Worm (Caenorhabditis elegans) whole organism, young adult: ENCODE results near the gene ints-5.
A peak's percentile ranks its signal among the peaks of the same experiment; 100 is the strongest.

ENCODE experiments used
- B0261.1 ChIP-seq: sonication (generic microtip); optimal IDR thresholded peaks from 2 replicates; lab custom pipeline; 2016; ENCODE audit warnings: mild to moderate bottlenecking, missing genetic modification characterization, moderate library complexity, missing compliant biosample characterization
- B0336.3 ChIP-seq: fragments of 200-800 bp; sonication (Bioruptor generic); IDR thresholded peaks from 2 replicates; pipeline ENCODE4 v1.3.6; 2022; ENCODE audit warnings: missing genetic modification characterization, missing compliant biosample characterization
- C06A6.2 ChIP-seq: fragments of 200-800 bp; sonication (Bioruptor generic); conservative IDR thresholded peaks from 2 replicates; pipeline ENCODE4 v1.3.6; 2022; ENCODE audit warnings: missing genetic modification characterization, missing compliant biosample characterization
- F33H1.4 ChIP-seq: fragments of 200-800 bp; sonication (Bioruptor generic); IDR thresholded peaks from 2 replicates; pipeline ENCODE4 v1.3.6; 2022; ENCODE audit warnings: missing genetic modification reagents, missing genetic modification characterization, missing compliant biosample characterization
- F55B11.4 ChIP-seq: sonication (generic microtip); optimal IDR thresholded peaks from 2 replicates; lab custom pipeline; 2016; ENCODE audit warnings: missing compliant biosample characterization, missing genetic modification characterization, borderline replicate concordance; ENCODE audit not compliant: insufficient read depth
- F57C9.4 ChIP-seq: sonication (generic microtip); optimal IDR thresholded peaks from 2 replicates; lab custom pipeline; 2017; ENCODE audit warnings: mild to moderate bottlenecking, missing genetic modification characterization, missing compliant biosample characterization
- K11D2.4 ChIP-seq: fragments of 200-800 bp; sonication (Bioruptor generic); IDR thresholded peaks from 2 replicates; pipeline ENCODE4 v1.3.6; 2022; ENCODE audit warnings: missing genetic modification reagents, missing genetic modification characterization, missing compliant biosample characterization
- K12H6.12 ChIP-seq: fragments of 200-800 bp; sonication (Bioruptor generic); optimal IDR thresholded peaks from 2 replicates; lab custom pipeline; 2018; ENCODE audit warnings: mild to moderate bottlenecking, missing genetic modification characterization, missing compliant biosample characterization
- T07F8.4 ChIP-seq: sonication (generic microtip); optimal IDR thresholded peaks from 2 replicates; lab custom pipeline; 2016; ENCODE audit warnings: mild to moderate bottlenecking, missing genetic modification characterization, moderate library complexity, missing compliant biosample characterization
- Y53G8AR.9 ChIP-seq: fragments of 200-800 bp; sonication (Bioruptor generic); conservative IDR thresholded peaks from 2 replicates; pipeline ENCODE4 v1.3.6; 2022; ENCODE audit warnings: missing genetic modification reagents, missing genetic modification characterization, missing compliant biosample characterization
- Y79H2A.3 ChIP-seq: fragments of 200-800 bp; sonication (Bioruptor generic); conservative IDR thresholded peaks from 2 replicates; pipeline ENCODE4 v1.3.6; 2022; ENCODE audit warnings: missing genetic modification reagents, missing genetic modification characterization, missing compliant biosample characterization
- akir-1 ChIP-seq: fragments of 200-800 bp; sonication (Bioruptor generic); optimal IDR thresholded peaks from 2 replicates; lab custom pipeline; 2018; ENCODE audit warnings: mild to moderate bottlenecking, missing genetic modification characterization, moderate library complexity, missing compliant biosample characterization
- aptf-3 ChIP-seq: fragments of 200-800 bp; sonication (Bioruptor generic); IDR thresholded peaks from 2 replicates; pipeline ENCODE4 v1.3.6; 2022; ENCODE audit warnings: missing genetic modification characterization, missing compliant biosample characterization
- atf-7 ChIP-seq: sonication (generic microtip); optimal IDR thresholded peaks from 2 replicates; lab custom pipeline; 2017; ENCODE audit warnings: mild to moderate bottlenecking, missing genetic modification characterization, missing compliant biosample characterization
- bed-1 ChIP-seq: fragments of 200-800 bp; sonication (Bioruptor generic); IDR thresholded peaks from 2 replicates; pipeline ENCODE4 v1.3.6; 2022; ENCODE audit warnings: missing genetic modification reagents, missing genetic modification characterization, missing compliant biosample characterization
- bed-2 ChIP-seq: fragments of 200-800 bp; sonication (Bioruptor generic); IDR thresholded peaks from 2 replicates; pipeline ENCODE4 v1.3.6; 2022; ENCODE audit warnings: missing genetic modification reagents, missing genetic modification characterization, missing compliant biosample characterization
- cebp-1 ChIP-seq, 2 experiments: fragments of 200-800 bp in 1 of 2; sonication (Bioruptor generic) in 1 of 2; sonication (generic microtip) in 1 of 2; IDR thresholded peaks in 1 of 2; optimal IDR thresholded peaks in 1 of 2; 2 replicates each; pipeline versions ENCODE4 v1.3.6 to Lab custom; 2017 to 2022; ENCODE audit warnings: missing compliant biosample characterization in 2 of 2, missing genetic modification characterization in 2 of 2, mild to moderate bottlenecking in 1 of 2, missing genetic modification reagents in 1 of 2, moderate library complexity in 1 of 2
- ceh-40 ChIP-seq: fragments of 200-800 bp; sonication (Bioruptor generic); IDR thresholded peaks from 2 replicates; pipeline ENCODE4 v1.3.6; 2022; ENCODE audit warnings: missing genetic modification characterization, missing compliant biosample characterization
- chd-7 ChIP-seq: sonication (generic microtip); optimal IDR thresholded peaks from 2 replicates; lab custom pipeline; 2016; ENCODE audit warnings: mild to moderate bottlenecking, missing genetic modification characterization, moderate library complexity, missing compliant biosample characterization
- die-1 ChIP-seq: sonication (generic microtip); optimal IDR thresholded peaks from 2 replicates; lab custom pipeline; 2016; ENCODE audit warnings: missing genotype, mild to moderate bottlenecking, missing genetic modification characterization, missing compliant biosample characterization
- efl-1 ChIP-seq: fragments of 150-350 bp; optimal IDR thresholded peaks from 2 replicates; lab custom pipeline; 2014; ENCODE audit warnings: missing biosample characterization, missing genetic modification reagents, missing genetic modification characterization
- ekl-4 ChIP-seq: fragments of 200-800 bp; sonication (Bioruptor generic); IDR thresholded peaks from 2 replicates; pipeline ENCODE4 v1.3.6; 2022; ENCODE audit warnings: missing genetic modification reagents, missing genetic modification characterization, missing compliant biosample characterization
- fkh-3 ChIP-seq: sonication (generic microtip); optimal IDR thresholded peaks from 2 replicates; lab custom pipeline; 2016; ENCODE audit warnings: mild to moderate bottlenecking, missing genetic modification characterization, missing compliant biosample characterization
- hmg-20 ChIP-seq: fragments of 200-800 bp; sonication (Bioruptor generic); IDR thresholded peaks from 2 replicates; pipeline ENCODE4 v1.3.6; 2022; ENCODE audit warnings: missing genetic modification reagents, missing genetic modification characterization, missing compliant biosample characterization
- lag-1 ChIP-seq: fragments of 200-800 bp; sonication (Bioruptor generic); IDR thresholded peaks from 2 replicates; pipeline ENCODE4 v1.3.6; 2022; ENCODE audit warnings: missing genetic modification reagents, missing genetic modification characterization, missing compliant biosample characterization
- let-526 ChIP-seq: fragments of 200-800 bp; sonication (Bioruptor generic); IDR thresholded peaks from 2 replicates; pipeline ENCODE4 v1.3.6; 2022; ENCODE audit warnings: missing genetic modification reagents, missing genetic modification characterization, missing compliant biosample characterization
- lin-35 ChIP-seq, 3 experiments: fragments of 150-350 bp in 2 of 3; sonication (generic microtip) in 1 of 3; optimal IDR thresholded peaks; 2 replicates each; lab custom pipeline; 2014 to 2018; ENCODE audit warnings: missing biosample characterization in 3 of 3, missing genetic modification characterization in 3 of 3, missing genetic modification reagents in 3 of 3
- lir-1 ChIP-seq: fragments of 200-800 bp; sonication (Bioruptor generic); conservative IDR thresholded peaks from 2 replicates; pipeline ENCODE4 v1.3.6; 2022; ENCODE audit warnings: missing genetic modification reagents, missing genetic modification characterization, missing compliant biosample characterization
- lsl-1 ChIP-seq: fragments of 200-800 bp; sonication (Bioruptor generic); optimal IDR thresholded peaks from 2 replicates; lab custom pipeline; 2018; ENCODE audit warnings: mild to moderate bottlenecking, missing genetic modification characterization, moderate library complexity, missing compliant biosample characterization
- lsy-27 ChIP-seq: sonication (generic microtip); optimal IDR thresholded peaks from 2 replicates; lab custom pipeline; 2017; ENCODE audit warnings: missing genetic modification characterization, mild to moderate bottlenecking, missing compliant biosample characterization, antibody characterized with exemption, missing genotype, borderline replicate concordance; ENCODE audit not compliant: insufficient read depth
- madf-10 ChIP-seq: sonication (generic microtip); optimal IDR thresholded peaks from 2 replicates; lab custom pipeline; 2016; ENCODE audit warnings: mild to moderate bottlenecking, missing genetic modification characterization, missing compliant biosample characterization
- madf-3 ChIP-seq: fragments of 200-800 bp; sonication (Bioruptor generic); IDR thresholded peaks from 2 replicates; pipeline ENCODE4 v1.3.6; 2022; ENCODE audit warnings: missing genetic modification reagents, missing genetic modification characterization, missing compliant biosample characterization
- madf-6 ChIP-seq: fragments of 200-800 bp; sonication (Bioruptor generic); IDR thresholded peaks from 2 replicates; pipeline ENCODE4 v1.3.6; 2022; ENCODE audit warnings: missing genetic modification reagents, missing genetic modification characterization, missing compliant biosample characterization
- mcd-1 ChIP-seq: fragments of 200-800 bp; sonication (Bioruptor generic); IDR thresholded peaks from 2 replicates; pipeline ENCODE4 v1.3.6; 2022; ENCODE audit warnings: missing genetic modification reagents, missing genetic modification characterization, missing compliant biosample characterization
- mel-28 ChIP-seq: sonication (generic microtip); optimal IDR thresholded peaks from 2 replicates; lab custom pipeline; 2016; ENCODE audit warnings: borderline replicate concordance, mild to moderate bottlenecking, missing genetic modification characterization, missing compliant biosample characterization
- mxl-1 ChIP-seq: sonication (generic microtip); optimal IDR thresholded peaks from 2 replicates; lab custom pipeline; 2016; ENCODE audit warnings: missing genetic modification characterization, missing compliant biosample characterization
- nfya-1 ChIP-seq: sonication (generic microtip); optimal IDR thresholded peaks from 2 replicates; lab custom pipeline; 2017; ENCODE audit warnings: antibody characterized with exemption, missing compliant biosample characterization, missing genetic modification characterization, borderline replicate concordance; ENCODE audit not compliant: insufficient read depth
- nhr-120 ChIP-seq: fragments of 200-800 bp; sonication (Bioruptor generic); IDR thresholded peaks from 2 replicates; pipeline ENCODE4 v1.3.6; 2022; ENCODE audit warnings: missing genetic modification characterization, missing compliant biosample characterization
- nhr-179 ChIP-seq: sonication (generic microtip); optimal IDR thresholded peaks from 2 replicates; lab custom pipeline; 2016; ENCODE audit warnings: mild to moderate bottlenecking, missing genetic modification characterization, missing compliant biosample characterization
- nhr-27 ChIP-seq: fragments of 200-800 bp; sonication (Bioruptor generic); optimal IDR thresholded peaks from 2 replicates; lab custom pipeline; 2018; ENCODE audit warnings: mild to moderate bottlenecking, missing genetic modification characterization, moderate library complexity, missing compliant biosample characterization
- rcor-1 ChIP-seq: fragments of 200-800 bp; sonication (Bioruptor generic); IDR thresholded peaks from 2 replicates; pipeline ENCODE4 v1.3.6; 2022; ENCODE audit warnings: missing genetic modification reagents, missing genetic modification characterization, missing compliant biosample characterization
- sea-2 ChIP-seq: fragments of 200-800 bp; sonication (Bioruptor generic); IDR thresholded peaks from 2 replicates; pipeline ENCODE4 v1.3.6; 2022; ENCODE audit warnings: missing genetic modification characterization, missing compliant biosample characterization
- snpc-1.3 ChIP-seq: sonication (generic microtip); optimal IDR thresholded peaks from 2 replicates; lab custom pipeline; 2017; ENCODE audit warnings: missing genetic modification characterization, mild to moderate bottlenecking, missing compliant biosample characterization, antibody characterized with exemption, moderate library complexity, missing genotype, missing genetic modification reagents; ENCODE audit not compliant: insufficient read depth
- tbp1 ChIP-seq: fragments of 200-800 bp; sonication (Bioruptor generic); optimal IDR thresholded peaks from 2 replicates; lab custom pipeline; 2018; ENCODE audit warnings: mild to moderate bottlenecking, missing genetic modification characterization, missing compliant biosample characterization
- tlf-1 ChIP-seq: fragments of 200-800 bp; sonication (Bioruptor generic); optimal IDR thresholded peaks from 2 replicates; lab custom pipeline; 2018; ENCODE audit warnings: mild to moderate bottlenecking, missing genetic modification characterization, missing compliant biosample characterization
- unc-130 ChIP-seq: sonication (generic microtip); optimal IDR thresholded peaks from 2 replicates; lab custom pipeline; 2016; ENCODE audit warnings: missing genetic modification reagents, missing genetic modification characterization, missing compliant biosample characterization
- zfh-2 ChIP-seq: fragments of 200-800 bp; sonication (Bioruptor generic); conservative IDR thresholded peaks from 2 replicates; pipeline ENCODE4 v1.3.6; 2022; ENCODE audit warnings: missing genetic modification reagents, missing genetic modification characterization, missing compliant biosample characterization
- ztf-26 ChIP-seq: sonication (generic microtip); optimal IDR thresholded peaks from 2 replicates; lab custom pipeline; 2017; ENCODE audit warnings: missing genetic modification characterization, missing compliant biosample characterization

ints-5 gene

DNA sequence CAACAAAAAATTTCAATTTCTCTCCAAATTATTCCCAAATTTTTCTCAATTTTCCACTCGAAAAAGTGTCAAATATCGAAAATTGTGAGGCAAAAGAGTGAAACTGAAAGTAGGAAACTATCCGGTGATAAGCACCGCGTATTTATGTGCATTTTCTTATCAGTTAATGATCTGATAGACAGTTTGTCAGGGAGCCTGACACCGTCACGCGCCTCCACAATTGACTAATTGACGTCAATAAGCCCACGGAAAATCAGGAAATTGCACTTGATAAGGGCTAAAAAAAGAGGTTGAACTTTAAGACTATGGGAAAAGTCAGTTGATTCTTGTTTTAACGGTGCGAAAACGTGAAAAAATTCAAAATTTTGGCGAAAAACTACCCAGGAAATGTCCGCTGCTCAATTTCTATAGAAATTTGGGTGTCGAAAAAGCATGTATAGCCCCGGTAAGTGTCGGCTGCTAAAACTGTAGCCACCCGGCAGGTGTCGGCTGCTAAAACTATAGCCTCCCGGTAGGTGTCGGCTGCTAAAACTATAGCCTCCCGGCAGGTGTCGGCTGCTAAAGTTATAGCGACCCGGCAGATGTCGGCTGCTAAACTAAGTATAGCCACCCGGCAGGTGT, 43.8 kb downstream of the ints-5 start (continued):
- TF ChIP-seq efl-1 (no peak), chd-7 (tag; lab: Kevin White, UChicago) (no peak), lag-1 (GFP tag; lab: Robert Waterston, UW) (no peak), lir-1 (no peak), F33H1.4 (GFP tag; lab: Robert Waterston, UW) (no peak), tlf-1 (GFP tag; lab: Kevin White, UChicago) (no peak), ekl-4 (GFP tag; lab: Robert Waterston, UW) (no peak), atf-7 (tag; lab: Kevin White, UChicago) (peak; percentile 55), ztf-26 (no peak), mel-28 (no peak), madf-6 (GFP tag; lab: Robert Waterston, UW) (no peak), B0336.3 (peak; percentile 31; the same call in 1 of the 2 replicates), hmg-20 (GFP tag; lab: Robert Waterston, UW) (no peak), nfya-1 (tag; lab: Kevin White, UChicago) (no peak), aptf-3 (GFP tag; lab: Robert Waterston, UW) (no peak), let-526 (GFP tag; lab: Robert Waterston, UW) (0 out of 2 replicates have a peak, but pooled peaks have one; percentile 35), K12H6.12 (tag; lab: Kevin White, UChicago) (no peak), mxl-1 (tag; lab: Kevin White, UChicago) (no peak), snpc-1.3 (tag; lab: Kevin White, UChicago) (no peak), lsl-1 (GFP tag; lab: Kevin White, UChicago) (no peak), nhr-27 (tag; lab: Kevin White, UChicago) (no peak), lin-35 (GFP tag; optimal IDR thresholded peaks at IDR 0.05; lab: Kevin White, UChicago) (no peak), cebp-1 (GFP tag; IDR thresholded peaks at IDR 0.05; lab: Robert Waterston, UW) (no peak), cebp-1 (tag; optimal IDR thresholded peaks at IDR 0.05; lab: Kevin White, UChicago) (peak; percentile 45), sea-2 (no peak), lsy-27 (tag; lab: Kevin White, UChicago) (no peak), nhr-120 (GFP tag; lab: Robert Waterston, UW) (no peak), tbp1 (GFP tag; lab: Kevin White, UChicago) (peak; percentile 39), zfh-2 (GFP tag; lab: Robert Waterston, UW) (no peak), T07F8.4 (tag; lab: Kevin White, UChicago) (no peak), madf-10 (tag; lab: Kevin White, UChicago) (no peak), B0261.1 (tag; lab: Kevin White, UChicago) (no peak), rcor-1 (GFP tag; lab: Robert Waterston, UW) (no peak), K11D2.4 (GFP tag; lab: Robert Waterston, UW) (no peak), F57C9.4 (tag; lab: Kevin White, UChicago) (no peak), C06A6.2 (GFP tag; lab: Robert Waterston, UW) (no peak), F55B11.4 (tag; lab: Kevin White, UChicago) (no peak), bed-2 (GFP tag; lab: Robert Waterston, UW) (no peak), madf-3 (GFP tag; lab: Robert Waterston, UW) (no peak), die-1 (tag; lab: Kevin White, UChicago) (no peak), mcd-1 (no peak), akir-1 (GFP tag; lab: Kevin White, UChicago) (no peak), ceh-40 (no peak), fkh-3 (no peak), Y53G8AR.9 (no peak), bed-1 (GFP tag; lab: Robert Waterston, UW) (no peak), nhr-179 (tag; lab: Kevin White, UChicago) (no peak), Y79H2A.3 (no peak), unc-130 (GFP tag; lab: Kevin White, UChicago) (no peak)
